Fruit fly (Drosophila melanogaster) whole organism, embryonic: ENCODE data around the gene CG31687.

Experiments
- CG10543 ChIP-seq: fragments of 200-800 bp; sonication (Bioruptor generic); optimal IDR thresholded peaks from 3 replicates; lab custom pipeline; 2017; ENCODE audit warnings: missing biosample characterization, mild to moderate bottlenecking, missing genetic modification characterization, moderate library complexity
- CG11085 ChIP-seq: fragments of 200-800 bp; sonication (Bioruptor generic); IDR thresholded peaks from 2 replicates; pipeline ENCODE4 v1.3.6; 2022; ENCODE audit warnings: missing biosample characterization, missing genetic modification characterization
- CG11695 ChIP-seq: fragments of 200-800 bp; sonication (Bioruptor generic); IDR thresholded peaks from 3 replicates; pipeline ENCODE4 v1.3.6; 2022; ENCODE audit warnings: missing biosample characterization, missing genetic modification characterization
- CG12155 ChIP-seq: fragments of 200-800 bp; sonication (Bioruptor generic); optimal IDR thresholded peaks from 3 replicates; lab custom pipeline; 2016; ENCODE audit warnings: missing biosample characterization, missing genetic modification characterization
- CG1603 ChIP-seq: fragments of 200-800 bp; sonication (Bioruptor generic); optimal IDR thresholded peaks from 2 replicates; lab custom pipeline; 2019; ENCODE audit warnings: missing biosample characterization, mild to moderate bottlenecking, missing genetic modification characterization, moderate library complexity
- CG2116 ChIP-seq: fragments of 200-800 bp; sonication (Bioruptor generic); optimal IDR thresholded peaks from 3 replicates; lab custom pipeline; 2018; ENCODE audit warnings: missing biosample characterization, mild to moderate bottlenecking, missing genetic modification characterization
- CG2129 ChIP-seq: fragments of 200-800 bp; sonication (Bioruptor generic); IDR thresholded peaks from 2 replicates; pipeline ENCODE4 v1.3.6; 2022; ENCODE audit warnings: missing biosample characterization, missing genetic modification characterization; ENCODE audit not compliant: partially characterized antibody
- CG3065 ChIP-seq: fragments of 200-800 bp; sonication (Bioruptor generic); optimal IDR thresholded peaks from 2 replicates; lab custom pipeline; 2016; ENCODE audit warnings: missing biosample characterization, missing genetic modification characterization
- CG31365 ChIP-seq: fragments of 200-800 bp; sonication (Bioruptor generic); optimal IDR thresholded peaks from 2 replicates; lab custom pipeline; 2018; ENCODE audit warnings: missing biosample characterization, mild to moderate bottlenecking, missing genetic modification characterization
- CG33213 ChIP-seq: fragments of 200-800 bp; sonication (Bioruptor generic); optimal IDR thresholded peaks from 3 replicates; lab custom pipeline; 2016; ENCODE audit warnings: missing biosample characterization, missing genetic modification characterization
- CG3407 ChIP-seq: fragments of 200-800 bp; sonication (Bioruptor generic); optimal IDR thresholded peaks from 2 replicates; lab custom pipeline; 2018; ENCODE audit warnings: missing biosample characterization, mild to moderate bottlenecking, missing genetic modification characterization
- CG3847 ChIP-seq: fragments of 200-800 bp; sonication (Bioruptor generic); IDR thresholded peaks from 2 replicates; pipeline ENCODE4 v1.3.6; 2022; ENCODE audit warnings: missing biosample characterization, missing genetic modification characterization
- CG4707 ChIP-seq: fragments of 200-800 bp; sonication (Bioruptor generic); optimal IDR thresholded peaks from 2 replicates; lab custom pipeline; 2018; ENCODE audit warnings: missing biosample characterization, mild to moderate bottlenecking, missing genetic modification characterization, moderate library complexity
- CG4854 ChIP-seq: fragments of 200-800 bp; sonication (Bioruptor generic); optimal IDR thresholded peaks from 2 replicates; lab custom pipeline; 2016; ENCODE audit warnings: missing biosample characterization, missing genetic modification characterization, inconsistent platforms
- CG6813 ChIP-seq: fragments of 200-800 bp; sonication (Bioruptor generic); optimal IDR thresholded peaks from 2 replicates; lab custom pipeline; 2017; ENCODE audit warnings: missing biosample characterization, missing genetic modification characterization, mild to moderate bottlenecking, moderate library complexity, missing genetic modification reagents
- CG7372 ChIP-seq: fragments of 200-800 bp; sonication (Bioruptor generic); IDR thresholded peaks from 2 replicates; pipeline ENCODE4 v1.3.6; 2022; ENCODE audit warnings: missing biosample characterization, missing genetic modification characterization
- CG8388 ChIP-seq: fragments of 200-800 bp; sonication (Bioruptor generic); optimal IDR thresholded peaks from 2 replicates; lab custom pipeline; 2019; ENCODE audit warnings: missing biosample characterization, mild to moderate bottlenecking, missing genetic modification characterization, moderate library complexity
- CG8478 ChIP-seq: fragments of >200 bp; optimal IDR thresholded peaks from 2 replicates; lab custom pipeline; 2018
- CG8944 ChIP-seq: fragments of 200-800 bp; sonication (Bioruptor generic); optimal IDR thresholded peaks from 3 replicates; lab custom pipeline; 2016; ENCODE audit warnings: missing biosample characterization, missing genetic modification characterization
- Camta ChIP-seq: fragments of 200-800 bp; sonication (Bioruptor generic); optimal IDR thresholded peaks from 2 replicates; lab custom pipeline; 2016; ENCODE audit warnings: missing biosample characterization, missing genetic modification characterization
- CrebB ChIP-seq: fragments of 200-800 bp; sonication (Bioruptor generic); optimal IDR thresholded peaks from 3 replicates; lab custom pipeline; 2018; ENCODE audit warnings: missing biosample characterization, mild to moderate bottlenecking, missing genetic modification characterization
- Dbx ChIP-seq: fragments of 200-800 bp; sonication (Bioruptor generic); IDR thresholded peaks from 3 replicates; pipeline ENCODE4 v1.3.6; 2022; ENCODE audit warnings: missing biosample characterization, missing genetic modification characterization
- Doc2 ChIP-seq: fragments of 200-800 bp; sonication (Bioruptor generic); IDR thresholded peaks from 2 replicates; pipeline ENCODE4 v1.3.6; 2022; ENCODE audit warnings: missing biosample characterization, missing genetic modification characterization
- ERR ChIP-seq: fragments of 200-800 bp; sonication (Bioruptor generic); optimal IDR thresholded peaks from 2 replicates; lab custom pipeline; 2016; ENCODE audit warnings: missing biosample characterization, missing genetic modification characterization
- HLH3B ChIP-seq: fragments of 200-800 bp; sonication (Bioruptor generic); IDR thresholded peaks from 2 replicates; pipeline ENCODE4 v1.3.6; 2022; ENCODE audit warnings: missing biosample characterization, missing genetic modification characterization
- Hr51 ChIP-seq, 2 experiments: fragments of 200-800 bp; sonication (Bioruptor generic); optimal IDR thresholded peaks; 2 replicates in 1 of 2; 3 replicates in 1 of 2; lab custom pipeline; 2016 to 2018; ENCODE audit warnings: missing biosample characterization in 2 of 2, missing genetic modification characterization in 2 of 2, mild to moderate bottlenecking in 1 of 2, moderate library complexity in 1 of 2
- MESR4 ChIP-seq: fragments of 200-800 bp; sonication (Bioruptor generic); optimal IDR thresholded peaks from 2 replicates; lab custom pipeline; 2018; ENCODE audit warnings: missing biosample characterization, mild to moderate bottlenecking, missing genetic modification characterization, moderate library complexity
- NC2α ChIP-seq: fragments of 200-800 bp; sonication (Bioruptor generic); optimal IDR thresholded peaks from 2 replicates; lab custom pipeline; 2016; ENCODE audit warnings: missing biosample characterization, missing genetic modification characterization
- NC2β ChIP-seq: fragments of 200-800 bp; sonication (Bioruptor generic); optimal IDR thresholded peaks from 2 replicates; lab custom pipeline; 2016; ENCODE audit warnings: missing biosample characterization, missing genetic modification characterization
- Ravus ChIP-seq: fragments of 200-800 bp; sonication (Bioruptor generic); IDR thresholded peaks from 2 replicates; pipeline ENCODE4 v1.3.6; 2022; ENCODE audit warnings: missing biosample characterization, missing genetic modification characterization
- Rx ChIP-seq: fragments of 200-800 bp; sonication (Bioruptor generic); IDR thresholded peaks from 2 replicates; pipeline ENCODE4 v1.3.6; 2022; ENCODE audit warnings: missing biosample characterization, missing genetic modification characterization
- Xbp1 ChIP-seq: fragments of 200-800 bp; sonication (Bioruptor generic); optimal IDR thresholded peaks from 3 replicates; lab custom pipeline; 2016; ENCODE audit warnings: missing biosample characterization, mild to moderate bottlenecking, missing genetic modification characterization
- ase ChIP-seq: fragments of 200-800 bp; sonication (Bioruptor generic); IDR thresholded peaks from 3 replicates; pipeline ENCODE4 v1.3.6; 2022; ENCODE audit warnings: missing biosample characterization, missing genetic modification characterization
- bbx ChIP-seq: fragments of 200-800 bp; sonication (Bioruptor generic); IDR thresholded peaks from 2 replicates; pipeline ENCODE4 v1.3.6; 2022; ENCODE audit warnings: missing biosample characterization, missing genetic modification characterization; ENCODE audit not compliant: partially characterized antibody
- bsh ChIP-seq, 2 experiments: fragments of 200-800 bp; sonication (Bioruptor generic); optimal IDR thresholded peaks; 2 replicates each; lab custom pipeline; 2017 to 2018; ENCODE audit warnings: mild to moderate bottlenecking in 2 of 2, missing biosample characterization in 2 of 2, missing genetic modification characterization in 2 of 2, moderate library complexity in 1 of 2
- cad ChIP-seq: fragments of >200 bp; optimal IDR thresholded peaks from 2 replicates; lab custom pipeline; 2017; ENCODE audit warnings: missing biosample characterization, missing genetic modification characterization
- cato ChIP-seq: fragments of 200-800 bp; sonication (Bioruptor generic); optimal IDR thresholded peaks from 2 replicates; lab custom pipeline; 2016; ENCODE audit warnings: missing biosample characterization, missing genetic modification characterization, borderline replicate concordance
- cwo ChIP-seq: fragments of 200-800 bp; sonication (Bioruptor generic); optimal IDR thresholded peaks from 3 replicates; lab custom pipeline; 2017; ENCODE audit warnings: missing biosample characterization, missing genetic modification characterization, mild to moderate bottlenecking, moderate library complexity, missing genetic modification reagents
- dysf ChIP-seq: fragments of 200-800 bp; sonication (Bioruptor generic); IDR thresholded peaks from 3 replicates; pipeline ENCODE4 v1.3.6; 2022; ENCODE audit warnings: missing biosample characterization, missing genetic modification characterization
- esg ChIP-seq: fragments of 200-800 bp; sonication (Bioruptor generic); conservative IDR thresholded peaks from 2 replicates; pipeline ENCODE4 v1.3.6; 2022; ENCODE audit warnings: missing biosample characterization, missing genetic modification characterization
- gsb-n ChIP-seq: fragments of 200-800 bp; sonication (Bioruptor generic); optimal IDR thresholded peaks from 3 replicates; lab custom pipeline; 2018; ENCODE audit warnings: missing biosample characterization, mild to moderate bottlenecking, missing genetic modification characterization
- hth ChIP-seq: fragments of >200 bp; optimal IDR thresholded peaks from 2 replicates; lab custom pipeline; 2017; ENCODE audit warnings: inconsistent platforms
- ken ChIP-seq: fragments of 200-800 bp; sonication (Bioruptor generic); IDR thresholded peaks from 3 replicates; pipeline ENCODE4 v1.3.6; 2022; ENCODE audit warnings: missing biosample characterization, missing genetic modification characterization
- mirr ChIP-seq: fragments of 200-800 bp; sonication (Bioruptor generic); optimal IDR thresholded peaks from 3 replicates; lab custom pipeline; 2018; ENCODE audit warnings: missing biosample characterization, mild to moderate bottlenecking, missing genetic modification characterization
- p53 ChIP-seq: fragments of 200-800 bp; sonication (Bioruptor generic); optimal IDR thresholded peaks from 2 replicates; lab custom pipeline; 2016; ENCODE audit warnings: missing biosample characterization, missing genetic modification characterization
- peb ChIP-seq: fragments of 200-800 bp; sonication (Bioruptor generic); IDR thresholded peaks from 2 replicates; pipeline ENCODE4 v1.3.6; 2022; ENCODE audit warnings: missing biosample characterization, missing genetic modification characterization
- scrt ChIP-seq: fragments of 200-800 bp; sonication (Bioruptor generic); optimal IDR thresholded peaks from 2 replicates; lab custom pipeline; 2018; ENCODE audit warnings: missing biosample characterization, mild to moderate bottlenecking, missing genetic modification characterization, moderate library complexity
- sisA ChIP-seq: fragments of 200-800 bp; sonication (Bioruptor generic); IDR thresholded peaks from 2 replicates; pipeline ENCODE4 v1.3.6; 2022; ENCODE audit warnings: missing biosample characterization, missing genetic modification characterization
- sna ChIP-seq: fragments of 200-800 bp; sonication (Bioruptor generic); IDR thresholded peaks from 2 replicates; pipeline ENCODE4 v1.3.6; 2022; ENCODE audit warnings: missing biosample characterization, missing genetic modification characterization; ENCODE audit not compliant: partially characterized antibody
- tgo ChIP-seq: fragments of 200-800 bp; sonication (Bioruptor generic); IDR thresholded peaks from 3 replicates; pipeline ENCODE4 v1.3.6; 2022; ENCODE audit warnings: missing biosample characterization, missing genetic modification characterization
- tin ChIP-seq: fragments of 200-800 bp; sonication (Bioruptor generic); optimal IDR thresholded peaks from 3 replicates; lab custom pipeline; 2016; ENCODE audit warnings: missing biosample characterization, missing genetic modification characterization

The CG31687 gene

dm6 chr2L:20414750-20415211 lies 35.2 kb upstream of the CG31687 start, which contains the start of gene CG10947 (continued):
- TF ChIP-seq CG4707 (GFP tag; lab: Kevin White, UChicago) (peak; percentile 60), CrebB (tag; lab: Kevin White, UChicago) (peak; percentile 34), Dbx (GFP tag; lab: Robert Waterston, UW) (peak; percentile 78; the same call in 2 of the 3 replicates), scrt (GFP tag; lab: Kevin White, UChicago) (no peak), peb (0 out of 2 replicates have a peak, but pooled peaks have one; percentile 13), Rx (peak; percentile 36), NC2β (GFP tag; lab: Kevin White, UChicago) (peak; percentile 61), HLH3B (peak; percentile 69), mirr (GFP tag; lab: Kevin White, UChicago) (no peak), ase (0 out of 3 replicates have a peak, but pooled peaks have one; percentile 14), ERR (GFP tag; lab: Kevin White, UChicago) (peak; percentile 54), CG6813 (GFP tag; lab: Kevin White, UChicago) (peak; percentile 35), CG31365 (no peak), Camta (peak; percentile 59), sisA (GFP tag; lab: Robert Waterston, UW) (no peak; the same call in 1 of the 2 replicates), cato (GFP tag; lab: Kevin White, UChicago) (peak; percentile 33), ken (GFP tag; lab: Robert Waterston, UW) (0 out of 3 replicates have a peak, but pooled peaks have one; percentile 48), hth (no peak), NC2α (peak; percentile 25), CG8944 (peak; percentile 53), p53 (GFP tag; lab: Kevin White, UChicago) (no peak), bbx (GFP tag; lab: Robert Waterston, UW) (peak; percentile 73), cad (GFP tag; lab: Kevin White, UChicago) (no peak), CG8388 (GFP tag; lab: Kevin White, UChicago) (peak; percentile 45), Ravus (no peak), CG10543 (GFP tag; lab: Kevin White, UChicago) (peak; percentile 6), Doc2 (GFP tag; lab: Robert Waterston, UW) (no peak), CG1603 (peak; percentile 67), CG3065 (GFP tag; lab: Kevin White, UChicago) (no peak), Hr51 (GFP tag; optimal IDR thresholded peaks at IDR 0.05; lab: Kevin White, UChicago) (peak; percentile 39 to 48), CG8478 (lab: Kevin White, UChicago) (no peak), CG4854 (GFP tag; lab: Kevin White, UChicago) (peak; percentile 70), CG3407 (GFP tag; lab: Kevin White, UChicago) (peak; percentile 59), CG7372 (GFP tag; lab: Robert Waterston, UW) (peak; percentile 43; the same call in 1 of the 2 replicates), CG2116 (GFP tag; lab: Kevin White, UChicago) (peak; percentile 39), MESR4 (GFP tag; lab: Kevin White, UChicago) (peak; percentile 4), CG33213 (peak; percentile 84), tgo (peak; percentile 57), CG11085 (GFP tag; lab: Robert Waterston, UW) (peak; percentile 43; the same call in 1 of the 2 replicates), cwo (GFP tag; lab: Kevin White, UChicago) (no peak), CG2129 (GFP tag; lab: Robert Waterston, UW) (no peak), CG11695 (GFP tag; lab: Robert Waterston, UW) (peak; percentile 46; the same call in 1 of the 3 replicates), CG12155 (GFP tag; lab: Kevin White, UChicago) (peak; percentile 45), Xbp1 (GFP tag; lab: Kevin White, UChicago) (peak; percentile 83), dysf (GFP tag; lab: Robert Waterston, UW) (peak; percentile 55; the same call in 2 of the 3 replicates), gsb-n (tag; lab: Kevin White, UChicago) (peak; percentile 42), sna (GFP tag; lab: Robert Waterston, UW) (no peak), tin (peak; percentile 78), bsh (GFP tag; optimal IDR thresholded peaks at IDR 0.05; lab: Kevin White, UChicago) (peak in 1 of 2 experiments; percentile 62), CG3847 (GFP tag; lab: Robert Waterston, UW) (peak; percentile 76), esg (no peak)
